Fruit fly (Drosophila melanogaster) whole organism, wandering third instar larva: ENCODE measurements around the gene Mtch.

Source experiments
- Abd-B ChIP-seq: fragments of >200 bp; optimal IDR thresholded peaks from 2 replicates; lab custom pipeline; 2017; ENCODE audit warnings: missing biosample characterization, missing genetic modification characterization
- CG32264 ChIP-seq: fragments of 200-800 bp; sonication (Bioruptor generic); optimal IDR thresholded peaks from 2 replicates; lab custom pipeline; 2016; ENCODE audit warnings: missing biosample characterization, missing genetic modification characterization
- CG9705 ChIP-seq: fragments of 200-800 bp; sonication (Bioruptor generic); optimal IDR thresholded peaks from 2 replicates; lab custom pipeline; 2018; ENCODE audit warnings: missing biosample characterization, mild to moderate bottlenecking, missing genetic modification characterization
- CrebA ChIP-seq: fragments of 200-800 bp; sonication (Bioruptor generic); optimal IDR thresholded peaks from 2 replicates; lab custom pipeline; 2016; ENCODE audit warnings: missing biosample characterization, mild to moderate bottlenecking, missing genetic modification characterization, borderline replicate concordance
- Dfd ChIP-seq: fragments of >200 bp; optimal IDR thresholded peaks from 2 replicates; lab custom pipeline; 2017; ENCODE audit warnings: missing biosample characterization, missing genetic modification characterization
- Dif ChIP-seq: fragments of 200-275, 200-300 bp; sonication (Bioruptor generic); optimal IDR thresholded peaks from 2 replicates; lab custom pipeline; 2018; ENCODE audit warnings: missing biosample characterization, missing genetic modification characterization; ENCODE audit not compliant: partially characterized antibody
- GATAd ChIP-seq: sonication (Bioruptor generic); optimal IDR thresholded peaks from 2 replicates; lab custom pipeline; 2016; ENCODE audit warnings: missing biosample characterization, missing genetic modification characterization
- HLH106 ChIP-seq: fragments of 200-800 bp; optimal IDR thresholded peaks from 3 replicates; lab custom pipeline; 2019; ENCODE audit warnings: missing biosample characterization, mild to moderate bottlenecking, missing genetic modification characterization, moderate library complexity
- Hnf4 ChIP-seq: fragments of 200-800 bp; sonication (Bioruptor generic); optimal IDR thresholded peaks from 2 replicates; lab custom pipeline; 2016; ENCODE audit warnings: missing biosample characterization, mild to moderate bottlenecking, missing genetic modification characterization
- Hr78 ChIP-seq: fragments of >200 bp; optimal IDR thresholded peaks from 2 replicates; lab custom pipeline; 2017; ENCODE audit warnings: missing biosample characterization, missing genetic modification characterization
- Hr83 ChIP-seq: fragments of 200-300 bp; sonication (Bioruptor generic); optimal IDR thresholded peaks from 2 replicates; lab custom pipeline; 2016; ENCODE audit warnings: missing biosample characterization, mild to moderate bottlenecking, missing genetic modification characterization, moderate library complexity; ENCODE audit not compliant: poor library complexity, severe bottlenecking
- Jra ChIP-seq: sonication (Bioruptor generic); optimal IDR thresholded peaks from 2 replicates; lab custom pipeline; 2016; ENCODE audit warnings: missing biosample characterization, missing genetic modification characterization
- Mio ChIP-seq: sonication (Bioruptor generic); optimal IDR thresholded peaks from 2 replicates; lab custom pipeline; 2016; ENCODE audit warnings: missing biosample characterization, missing genetic modification characterization
- Myc ChIP-seq: fragments of >200 bp; optimal IDR thresholded peaks from 2 replicates; lab custom pipeline; 2017
- N ChIP-seq: fragments of >200 bp; optimal IDR thresholded peaks from 2 replicates; lab custom pipeline; 2018; ENCODE audit warnings: missing biosample characterization, missing external identifiers, missing genetic modification characterization
- OdsH ChIP-seq: fragments of 200-800 bp; sonication (Bioruptor generic); optimal IDR thresholded peaks from 2 replicates; lab custom pipeline; 2016; ENCODE audit warnings: missing biosample characterization, mild to moderate bottlenecking, missing genetic modification characterization
- Rel ChIP-seq, 2 experiments: fragments of 200-800 bp; sonication (Bioruptor generic) in 1 of 2; optimal IDR thresholded peaks; 2 replicates in 1 of 2; 3 replicates in 1 of 2; lab custom pipeline; 2016 to 2019; ENCODE audit warnings: mild to moderate bottlenecking in 2 of 2, missing biosample characterization in 2 of 2, missing genetic modification characterization in 2 of 2, moderate library complexity in 1 of 2
- Sp1 ChIP-seq: fragments of 200-800 bp; sonication (Bioruptor generic); optimal IDR thresholded peaks from 3 replicates; lab custom pipeline; 2019; ENCODE audit warnings: missing biosample characterization, mild to moderate bottlenecking, missing genetic modification characterization, moderate library complexity
- Vsx2 ChIP-seq: fragments of 200-300, 225-300 bp; sonication (Bioruptor generic); optimal IDR thresholded peaks from 2 replicates; lab custom pipeline; 2018; ENCODE audit warnings: missing biosample characterization, missing genetic modification characterization; ENCODE audit not compliant: partially characterized antibody
- br ChIP-seq: fragments of 200-800 bp; sonication (Bioruptor generic); optimal IDR thresholded peaks from 2 replicates; lab custom pipeline; 2016; ENCODE audit warnings: missing biosample characterization, missing genetic modification characterization
- brk ChIP-seq: fragments of 200-800 bp; sonication (Bioruptor generic); optimal IDR thresholded peaks from 2 replicates; lab custom pipeline; 2016; ENCODE audit warnings: missing biosample characterization, mild to moderate bottlenecking, missing genetic modification characterization
- dl ChIP-seq, 2 experiments: fragments of 175-275, 200-275 bp in 1 of 2; fragments of 200-275 bp in 1 of 2; sonication (Bioruptor generic); optimal IDR thresholded peaks; lab custom pipeline; 2018; ENCODE audit warnings: mild to moderate bottlenecking in 2 of 2, missing biosample characterization in 2 of 2, missing genetic modification characterization in 2 of 2, moderate library complexity in 2 of 2; ENCODE audit not compliant: partially characterized antibody in 2 of 2, insufficient read depth in 1 of 2
- dmrt93B ChIP-seq: fragments of 200-800 bp; sonication (Bioruptor generic); optimal IDR thresholded peaks from 2 replicates; lab custom pipeline; 2018; ENCODE audit warnings: missing biosample characterization, mild to moderate bottlenecking, missing genetic modification characterization
- dsf ChIP-seq: sonication (Bioruptor generic); optimal IDR thresholded peaks from 2 replicates; lab custom pipeline; 2016; ENCODE audit warnings: missing biosample characterization, missing genetic modification characterization, borderline replicate concordance
- ey ChIP-seq: fragments of 200-800 bp; sonication (Bioruptor generic); optimal IDR thresholded peaks from 2 replicates; lab custom pipeline; 2016; ENCODE audit warnings: missing biosample characterization, missing genetic modification characterization
- foxo ChIP-seq, 2 experiments: fragments of 200-800 bp; sonication (Bioruptor generic); optimal IDR thresholded peaks; 2 replicates in 1 of 2; 3 replicates in 1 of 2; lab custom pipeline; 2016 to 2017; ENCODE audit warnings: missing biosample characterization in 2 of 2, missing genetic modification characterization in 2 of 2
- fru ChIP-seq: fragments of 200-800 bp; sonication (Bioruptor generic); optimal IDR thresholded peaks from 3 replicates; lab custom pipeline; 2016; ENCODE audit warnings: missing biosample characterization, mild to moderate bottlenecking, missing genetic modification characterization
- h ChIP-seq: fragments of 200-800 bp; sonication (Bioruptor generic); optimal IDR thresholded peaks from 3 replicates; lab custom pipeline; 2016; ENCODE audit warnings: missing biosample characterization, mild to moderate bottlenecking, missing genetic modification characterization
- jim ChIP-seq: fragments of 175-275, 200-325 bp; sonication (Bioruptor generic); optimal IDR thresholded peaks from 2 replicates; lab custom pipeline; 2016; ENCODE audit warnings: missing biosample characterization, mild to moderate bottlenecking, missing genetic modification characterization
- lola ChIP-seq: fragments of >200 bp; optimal IDR thresholded peaks from 2 replicates; lab custom pipeline; 2017; ENCODE audit warnings: missing biosample characterization, missing genetic modification characterization
- pan ChIP-seq: fragments of >200 bp; optimal IDR thresholded peaks from 2 replicates; lab custom pipeline; 2017
- psq ChIP-seq: fragments of 200-800 bp; sonication (Bioruptor generic); optimal IDR thresholded peaks from 3 replicates; lab custom pipeline; 2017; ENCODE audit warnings: missing biosample characterization, mild to moderate bottlenecking, missing genetic modification characterization, moderate library complexity
- rgr ChIP-seq: fragments of 200-800 bp; sonication (Bioruptor generic); optimal IDR thresholded peaks from 3 replicates; lab custom pipeline; 2016; ENCODE audit warnings: missing biosample characterization, mild to moderate bottlenecking, missing genetic modification characterization
- sage ChIP-seq: fragments of 200-800 bp; sonication (Bioruptor generic); optimal IDR thresholded peaks from 2 replicates; lab custom pipeline; 2016; ENCODE audit warnings: missing biosample characterization, mild to moderate bottlenecking, missing genetic modification characterization
- sv ChIP-seq: fragments of 200-800 bp; sonication (Bioruptor generic); optimal IDR thresholded peaks from 3 replicates; lab custom pipeline; 2016; ENCODE audit warnings: missing biosample characterization, missing genetic modification characterization
- tai ChIP-seq: sonication (Bioruptor generic); optimal IDR thresholded peaks from 2 replicates; lab custom pipeline; 2016; ENCODE audit warnings: missing biosample characterization, missing genetic modification characterization
- usp ChIP-seq: fragments of >200 bp; optimal IDR thresholded peaks from 2 replicates; lab custom pipeline; 2017; ENCODE audit warnings: missing biosample characterization, missing genetic modification characterization
- woc ChIP-seq: sonication (Bioruptor generic); optimal IDR thresholded peaks from 2 replicates; lab custom pipeline; 2016; ENCODE audit warnings: missing biosample characterization, mild to moderate bottlenecking, missing genetic modification characterization

Gene Mtch

DNA sequence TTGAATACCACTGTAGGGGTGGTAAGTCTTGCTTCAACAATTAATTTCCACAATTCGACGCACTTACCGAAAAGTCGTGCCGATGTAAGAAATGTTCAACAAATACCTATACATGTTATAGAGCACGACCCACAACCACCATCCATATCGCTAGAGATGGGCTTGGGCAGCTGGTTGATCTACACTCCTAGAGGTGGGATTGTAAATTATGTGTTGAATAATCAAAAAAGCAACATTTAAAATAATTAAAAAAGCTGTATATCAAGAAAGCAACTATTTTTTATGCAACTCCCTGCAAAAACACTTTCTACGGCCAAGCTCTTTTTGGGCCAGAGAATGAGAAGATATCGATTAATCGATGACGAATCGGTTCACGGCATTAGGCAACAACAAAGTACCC, at the start of gene Mtch, which contains the start of the genes CG34140 and Mkp:
Mtch (plus strand) TSS at position 376 of the 400 bp plus-strand sequence.
CG34140 (minus strand) TSS at position 174 of the 400 bp plus-strand sequence.
Mkp (minus strand) TSS at position 290 of the 400 bp plus-strand sequence.
- peak; percentile 90 for TF ChIP-seq br (GFP tag; lab: Kevin White, UChicago)
- no peak for TF ChIP-seq Rel (GFP tag; optimal IDR thresholded peaks at IDR 0.05; lab: Kevin White, UChicago)
- TF ChIP-seq Rel (tag; optimal IDR thresholded peaks at IDR 0.05; lab: Kevin White, UChicago), result no peak
- TF ChIP-seq OdsH (GFP tag; lab: Kevin White, UChicago), result peak; percentile 88
- no peak for TF ChIP-seq Abd-B
- TF ChIP-seq Myc (lab: Kevin White, UChicago), result no peak
- TF ChIP-seq Mio (GFP tag; lab: Kevin White, UChicago), result no peak
- no peak for TF ChIP-seq CrebA
- no peak for TF ChIP-seq rgr (GFP tag; lab: Kevin White, UChicago)
- peak; percentile 78 for TF ChIP-seq Hr83 (GFP tag; lab: Kevin White, UChicago)
- TF ChIP-seq fru (GFP tag; lab: Kevin White, UChicago), result peak; percentile 89
- TF ChIP-seq CG9705, result peak; percentile 78
- TF ChIP-seq CG32264 (GFP tag; lab: Kevin White, UChicago), result peak; percentile 76
- no peak for TF ChIP-seq woc (GFP tag; lab: Kevin White, UChicago)
- TF ChIP-seq usp (GFP tag; lab: Kevin White, UChicago), result no peak
- TF ChIP-seq pan (lab: Kevin White, UChicago), result no peak
- TF ChIP-seq Dif (GFP tag; lab: Kevin White, UChicago), result no peak
- no peak for TF ChIP-seq Hr78 (GFP tag; lab: Kevin White, UChicago)
- TF ChIP-seq foxo (GFP tag; optimal IDR thresholded peaks at IDR 0.05; lab: Kevin White, UChicago), result peak; percentile 76 to 95
- peak; percentile 97 for TF ChIP-seq Jra
- TF ChIP-seq lola (GFP tag; lab: Kevin White, UChicago), result no peak
- no peak for TF ChIP-seq GATAd (GFP tag; lab: Kevin White, UChicago)
- TF ChIP-seq HLH106, result peak; percentile 87
- TF ChIP-seq sage, result no peak
- TF ChIP-seq N (GFP tag; lab: Kevin White, UChicago), result no peak
- TF ChIP-seq jim, result no peak
- no peak for TF ChIP-seq Vsx2
- TF ChIP-seq dl (GFP tag; optimal IDR thresholded peaks at IDR 0.05; lab: Kevin White, UChicago; ENCODE audit: insufficient read depth in 1 of 2, partially characterized antibody in 2 of 2), result no peak
- no peak for TF ChIP-seq Dfd
- TF ChIP-seq tai (GFP tag; lab: Kevin White, UChicago), result no peak
- TF ChIP-seq ey, result peak; percentile 91
- TF ChIP-seq brk, result no peak
- no peak for TF ChIP-seq dmrt93B (GFP tag; lab: Kevin White, UChicago)
- peak; percentile 93 for TF ChIP-seq h (GFP tag; lab: Kevin White, UChicago)
- TF ChIP-seq Hnf4, result no peak
- peak; percentile 85 for TF ChIP-seq Sp1 (GFP tag; lab: Kevin White, UChicago)
- TF ChIP-seq dsf, result peak; percentile 88
- peak; percentile 80 for TF ChIP-seq psq
- TF ChIP-seq sv (GFP tag; lab: Kevin White, UChicago), result peak; percentile 90

DNA sequence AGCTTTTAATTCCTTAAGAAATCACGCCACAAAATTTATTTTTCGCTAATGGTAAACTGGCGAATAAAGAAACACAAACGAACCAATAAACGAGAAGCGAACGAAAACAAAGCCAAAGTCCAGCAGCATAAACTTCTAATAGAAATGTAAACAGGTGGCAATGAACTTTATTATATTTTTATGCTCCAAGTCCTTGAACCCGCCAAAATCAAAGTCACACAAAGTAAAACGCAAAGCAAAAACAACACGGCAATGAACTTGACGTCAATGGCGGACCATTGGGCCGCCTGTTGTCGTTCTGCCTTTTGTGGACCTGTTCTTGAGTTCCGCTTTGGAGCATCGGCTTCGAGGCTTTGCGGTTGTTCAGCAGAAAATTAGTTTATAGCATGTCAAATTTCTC, 49.6 kb upstream of the Mtch start:
- TF ChIP-seq rgr (GFP tag; lab: Kevin White, UChicago) (no peak), dl (GFP tag; optimal IDR thresholded peaks at IDR 0.05; lab: Kevin White, UChicago; ENCODE audit: insufficient read depth in 1 of 2, partially characterized antibody in 2 of 2) (no peak), Vsx2 (no peak), ey (no peak), woc (GFP tag; lab: Kevin White, UChicago) (no peak), dsf (no peak), sage (no peak), sv (GFP tag; lab: Kevin White, UChicago) (no peak), Rel (GFP tag; optimal IDR thresholded peaks at IDR 0.05; lab: Kevin White, UChicago) (no peak), Rel (tag; optimal IDR thresholded peaks at IDR 0.05; lab: Kevin White, UChicago) (no peak), N (GFP tag; lab: Kevin White, UChicago) (no peak)
- TF ChIP-seq, all 38 proteins: peak for 0
